Fruit fly (Drosophila melanogaster) whole organism, embryonic: ENCODE data around the gene Pink1.

Source experiments
- BEAF-32 ChIP-seq: fragments of 200-800 bp; sonication (Bioruptor generic); optimal IDR thresholded peaks from 3 replicates; lab custom pipeline; 2017; ENCODE audit warnings: missing biosample characterization, missing genetic modification characterization, mild to moderate bottlenecking, moderate library complexity, missing genetic modification reagents
- C15 ChIP-seq: fragments of 200-800 bp; sonication (Bioruptor generic); IDR thresholded peaks from 3 replicates; pipeline ENCODE4 v1.3.6; 2022; ENCODE audit warnings: missing biosample characterization, missing genetic modification characterization
- CG10321 ChIP-seq: fragments of 200-800 bp; sonication (Bioruptor generic); IDR thresholded peaks from 2 replicates; pipeline ENCODE4 v1.3.6; 2022; ENCODE audit warnings: missing biosample characterization, missing genetic modification characterization
- CG11504 ChIP-seq: fragments of 200-800 bp; sonication (Bioruptor generic); optimal IDR thresholded peaks from 3 replicates; lab custom pipeline; 2019; ENCODE audit warnings: missing biosample characterization, mild to moderate bottlenecking, missing genetic modification characterization, moderate library complexity
- CG11560 ChIP-seq: fragments of 200-800 bp; sonication (Bioruptor generic); IDR thresholded peaks from 3 replicates; pipeline ENCODE4 v1.3.6; 2022; ENCODE audit warnings: missing biosample characterization, missing genetic modification characterization
- CG11696 ChIP-seq: fragments of 200-800 bp; sonication (Bioruptor generic); IDR thresholded peaks from 2 replicates; pipeline ENCODE4 v1.3.6; 2022; ENCODE audit warnings: missing biosample characterization, missing genetic modification characterization
- CG13287 ChIP-seq: fragments of 200-800 bp; sonication (Bioruptor generic); IDR thresholded peaks from 2 replicates; pipeline ENCODE4 v1.3.6; 2022; ENCODE audit warnings: missing biosample characterization, missing genetic modification characterization; ENCODE audit not compliant: partially characterized antibody
- CG14050 ChIP-seq: fragments of 200-800 bp; sonication (Bioruptor generic); IDR thresholded peaks from 3 replicates; pipeline ENCODE4 v1.3.6; 2022; ENCODE audit warnings: missing biosample characterization, missing genetic modification characterization
- CG16779 ChIP-seq: fragments of 200-800 bp; sonication (Bioruptor generic); IDR thresholded peaks from 2 replicates; pipeline ENCODE4 v1.3.6; 2022; ENCODE audit warnings: missing biosample characterization, missing genetic modification characterization
- CG17361 ChIP-seq: fragments of 200-800 bp; sonication (Bioruptor generic); IDR thresholded peaks from 3 replicates; pipeline ENCODE4 v1.3.6; 2022; ENCODE audit warnings: missing biosample characterization, missing genetic modification characterization
- CG18619 ChIP-seq: fragments of 200-800 bp; sonication (Bioruptor generic); optimal IDR thresholded peaks from 3 replicates; lab custom pipeline; 2017; ENCODE audit warnings: missing biosample characterization, mild to moderate bottlenecking, missing genetic modification characterization
- CG18764 ChIP-seq: fragments of 200-800 bp; sonication (Bioruptor generic); optimal IDR thresholded peaks from 3 replicates; lab custom pipeline; 2016; ENCODE audit warnings: missing biosample characterization, missing genetic modification characterization
- CG31388 ChIP-seq: fragments of 200-800 bp; sonication (Bioruptor generic); optimal IDR thresholded peaks from 2 replicates; lab custom pipeline; 2016; ENCODE audit warnings: missing biosample characterization, missing genetic modification characterization
- CG33557 ChIP-seq: fragments of 200-800 bp; sonication (Bioruptor generic); optimal IDR thresholded peaks from 2 replicates; lab custom pipeline; 2019; ENCODE audit warnings: missing biosample characterization, mild to moderate bottlenecking, missing genetic modification characterization, moderate library complexity
- CG7357 ChIP-seq: fragments of 200-800 bp; sonication (Bioruptor generic); IDR thresholded peaks from 3 replicates; pipeline ENCODE4 v1.3.6; 2022; ENCODE audit warnings: missing biosample characterization, missing genetic modification characterization
- CG7963 ChIP-seq: fragments of 200-800 bp; sonication (Bioruptor generic); IDR thresholded peaks from 3 replicates; pipeline ENCODE4 v1.3.6; 2022; ENCODE audit warnings: missing biosample characterization, missing genetic modification characterization; ENCODE audit not compliant: partially characterized antibody
- CG9876 ChIP-seq: fragments of 200-800 bp; sonication (Bioruptor generic); optimal IDR thresholded peaks from 2 replicates; lab custom pipeline; 2016; ENCODE audit warnings: missing biosample characterization, missing genetic modification characterization
- D ChIP-seq, 2 experiments: fragments of 200-800 bp in 1 of 2; fragments of >200 bp in 1 of 2; sonication (Bioruptor generic) in 1 of 2; optimal IDR thresholded peaks; 2 replicates in 1 of 2; 3 replicates in 1 of 2; lab custom pipeline; 2017; ENCODE audit warnings: mild to moderate bottlenecking in 1 of 2, missing biosample characterization in 1 of 2, missing genetic modification characterization in 1 of 2, missing genetic modification reagents in 1 of 2
- E2f2 ChIP-seq: fragments of 200-800 bp; sonication (Bioruptor generic); IDR thresholded peaks from 2 replicates; pipeline ENCODE4 v1.3.6; 2022; ENCODE audit warnings: missing biosample characterization, missing genetic modification characterization
- Elba2 ChIP-seq: fragments of 200-800 bp; sonication (Bioruptor generic); optimal IDR thresholded peaks from 3 replicates; lab custom pipeline; 2016; ENCODE audit warnings: missing biosample characterization, missing genetic modification characterization
- Hmr ChIP-seq: fragments of 200-800 bp; sonication (Bioruptor generic); optimal IDR thresholded peaks from 3 replicates; lab custom pipeline; 2017; ENCODE audit warnings: mild to moderate bottlenecking, missing biosample characterization, missing genetic modification reagents, missing genetic modification characterization
- Hr3 ChIP-seq: fragments of 200-800 bp; sonication (Bioruptor generic); optimal IDR thresholded peaks from 3 replicates; lab custom pipeline; 2016; ENCODE audit warnings: missing biosample characterization, missing genetic modification characterization
- Lim3 ChIP-seq: fragments of 200-800 bp; sonication (Bioruptor generic); IDR thresholded peaks from 2 replicates; pipeline ENCODE4 v1.3.6; 2022; ENCODE audit warnings: missing biosample characterization, missing genetic modification characterization
- MESR4 ChIP-seq: fragments of 200-800 bp; sonication (Bioruptor generic); optimal IDR thresholded peaks from 2 replicates; lab custom pipeline; 2018; ENCODE audit warnings: missing biosample characterization, mild to moderate bottlenecking, missing genetic modification characterization, moderate library complexity
- Mad ChIP-seq: fragments of 200-800 bp; sonication (Bioruptor generic); optimal IDR thresholded peaks from 2 replicates; lab custom pipeline; 2016; ENCODE audit warnings: missing biosample characterization, missing genetic modification characterization
- Med ChIP-seq: fragments of 200-800 bp; sonication (Bioruptor generic); peaks from one replicate; lab custom pipeline; 2016; ENCODE audit warnings: missing biosample characterization, missing genetic modification characterization, mild to moderate bottlenecking, inconsistent platforms, moderate library complexity
- Myb ChIP-seq: fragments of 200-800 bp; sonication (Bioruptor generic); optimal IDR thresholded peaks from 2 replicates; lab custom pipeline; 2016; ENCODE audit warnings: missing biosample characterization, missing genetic modification characterization
- Pdp1 ChIP-seq, 2 experiments: fragments of 200-800 bp; sonication (Bioruptor generic); optimal IDR thresholded peaks; 3 replicates each; lab custom pipeline; 2016; ENCODE audit warnings: missing biosample characterization in 2 of 2, missing genetic modification characterization in 2 of 2, mild to moderate bottlenecking in 1 of 2, moderate library complexity in 1 of 2
- Ptx1 ChIP-seq: fragments of 200-800 bp; sonication (Bioruptor generic); IDR thresholded peaks from 2 replicates; pipeline ENCODE4 v1.3.6; 2022; ENCODE audit warnings: missing biosample characterization, missing genetic modification characterization
- Six4 ChIP-seq: fragments of 200-800 bp; sonication (Bioruptor generic); optimal IDR thresholded peaks from 2 replicates; lab custom pipeline; 2016; ENCODE audit warnings: missing biosample characterization, missing genetic modification characterization
- Taf1 ChIP-seq: fragments of 200-800 bp; sonication (Bioruptor generic); IDR thresholded peaks from 2 replicates; pipeline ENCODE4 v1.3.6; 2022; ENCODE audit warnings: missing biosample characterization, missing genetic modification characterization
- cato ChIP-seq: fragments of 200-800 bp; sonication (Bioruptor generic); optimal IDR thresholded peaks from 2 replicates; lab custom pipeline; 2016; ENCODE audit warnings: missing biosample characterization, missing genetic modification characterization, borderline replicate concordance
- gce ChIP-seq: fragments of 200-800 bp; sonication (Bioruptor generic); IDR thresholded peaks from 3 replicates; pipeline ENCODE4 v1.3.6; 2022; ENCODE audit warnings: missing biosample characterization, missing genetic modification characterization
- gfzf ChIP-seq: fragments of 200-800 bp; sonication (Bioruptor generic); optimal IDR thresholded peaks from 2 replicates; lab custom pipeline; 2016; ENCODE audit warnings: missing biosample characterization, mild to moderate bottlenecking, missing genetic modification characterization, moderate library complexity
- gsb-n ChIP-seq: fragments of 200-800 bp; sonication (Bioruptor generic); optimal IDR thresholded peaks from 3 replicates; lab custom pipeline; 2018; ENCODE audit warnings: missing biosample characterization, mild to moderate bottlenecking, missing genetic modification characterization
- ham ChIP-seq: fragments of 200-800 bp; sonication (Bioruptor generic); IDR thresholded peaks from 2 replicates; pipeline ENCODE4 v1.3.6; 2022; ENCODE audit warnings: missing biosample characterization, missing genetic modification characterization
- hkb ChIP-seq, 2 experiments: fragments of 200-800 bp in 1 of 2; fragments of >200 bp in 1 of 2; sonication (Bioruptor generic) in 1 of 2; IDR thresholded peaks in 1 of 2; optimal IDR thresholded peaks in 1 of 2; 2 replicates each; pipeline versions ENCODE4 v1.3.6 to Lab custom; 2017 to 2022; ENCODE audit warnings: missing biosample characterization in 1 of 2, missing genetic modification characterization in 1 of 2
- insv ChIP-seq, 2 experiments: fragments of 200-800 bp; sonication (Bioruptor generic); optimal IDR thresholded peaks; 3 replicates each; lab custom pipeline; 2016 to 2018; ENCODE audit warnings: missing biosample characterization in 2 of 2, missing genetic modification characterization in 2 of 2
- klu ChIP-seq: fragments of 200-800 bp; sonication (Bioruptor generic); IDR thresholded peaks from 2 replicates; pipeline ENCODE4 v1.3.6; 2022; ENCODE audit warnings: missing biosample characterization, missing genetic modification characterization
- lilli ChIP-seq: fragments of 200-800 bp; sonication (Bioruptor generic); optimal IDR thresholded peaks from 3 replicates; lab custom pipeline; 2016; ENCODE audit warnings: missing biosample characterization, missing genetic modification characterization
- nom ChIP-seq: fragments of 200-800 bp; sonication (Bioruptor generic); optimal IDR thresholded peaks from 2 replicates; lab custom pipeline; 2017; ENCODE audit warnings: missing biosample characterization, missing genetic modification characterization, mild to moderate bottlenecking, moderate library complexity, missing genetic modification reagents
- phol ChIP-seq: fragments of 200-800 bp; sonication (Bioruptor generic); optimal IDR thresholded peaks from 3 replicates; lab custom pipeline; 2018; ENCODE audit warnings: missing biosample characterization, mild to moderate bottlenecking, missing genetic modification characterization, moderate library complexity
- pnt ChIP-seq: fragments of 200-800 bp; sonication (Bioruptor generic); optimal IDR thresholded peaks from 3 replicates; lab custom pipeline; 2016; ENCODE audit warnings: missing biosample characterization, missing genetic modification characterization
- pzg ChIP-seq: fragments of 200-800 bp; sonication (Bioruptor generic); optimal IDR thresholded peaks from 3 replicates; lab custom pipeline; 2018; ENCODE audit warnings: missing biosample characterization, mild to moderate bottlenecking, missing genetic modification characterization, moderate library complexity
- rib ChIP-seq: fragments of 200-800 bp; sonication (Bioruptor generic); IDR thresholded peaks from 2 replicates; pipeline ENCODE4 v1.3.6; 2022; ENCODE audit warnings: missing biosample characterization, missing genetic modification characterization
- salm ChIP-seq: fragments of 200-800 bp; sonication (Bioruptor generic); optimal IDR thresholded peaks from 2 replicates; lab custom pipeline; 2018; ENCODE audit warnings: missing biosample characterization, mild to moderate bottlenecking, missing genetic modification characterization
- twi ChIP-seq: fragments of 200-800 bp; optimal IDR thresholded peaks from 2 replicates; lab custom pipeline; 2019; ENCODE audit warnings: missing biosample characterization, mild to moderate bottlenecking, missing genetic modification characterization, moderate library complexity
- usp ChIP-seq: fragments of >200 bp; optimal IDR thresholded peaks from 2 replicates; lab custom pipeline; 2017; ENCODE audit warnings: missing biosample characterization, missing genetic modification characterization

The Pink1 gene

DNA sequence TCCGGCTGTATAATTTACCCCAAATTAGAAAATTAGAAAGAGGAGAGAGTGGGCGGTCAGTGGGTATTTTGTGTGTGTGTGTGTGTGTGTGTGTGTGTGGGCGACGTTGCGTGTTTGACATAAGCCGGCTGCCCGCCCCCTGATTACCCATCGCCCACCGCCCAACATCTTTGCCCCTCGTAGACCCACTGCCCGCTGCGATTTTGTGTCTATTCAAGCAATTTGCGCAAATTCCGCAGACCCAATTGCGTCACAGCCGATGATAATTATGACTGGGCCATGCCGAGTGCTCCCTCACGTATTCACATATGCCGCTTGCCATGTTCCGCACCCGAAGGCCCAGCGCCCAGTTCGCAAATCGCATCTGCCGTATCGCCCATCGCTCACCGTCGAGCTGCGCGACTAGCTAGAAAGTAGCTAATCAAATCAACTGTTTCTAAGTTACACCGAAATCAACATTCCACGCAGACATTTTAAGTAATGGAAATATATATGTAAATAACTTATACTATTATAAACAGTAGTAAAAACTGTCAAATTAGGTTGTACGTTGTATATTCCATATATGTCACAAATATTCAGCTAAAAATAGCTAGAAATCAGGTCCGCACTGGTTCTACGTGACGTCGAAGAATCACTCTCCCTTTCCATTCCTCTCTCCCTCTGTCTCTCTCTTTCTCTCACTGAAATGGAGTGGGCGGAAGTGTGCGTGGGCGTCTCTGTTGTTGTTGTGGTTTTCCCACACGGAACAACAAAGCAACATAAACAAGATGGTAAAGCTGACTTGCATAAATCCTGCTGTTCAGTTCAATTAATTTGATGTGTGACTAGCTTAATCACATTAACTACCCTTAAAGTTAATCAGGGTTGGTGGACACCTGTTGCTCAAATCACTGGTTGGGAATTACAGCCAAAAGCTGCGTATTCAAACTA, 26.7 kb upstream of the Pink1 start (continued):
- TF ChIP-seq insv (GFP tag; optimal IDR thresholded peaks at IDR 0.05; lab: Kevin White, UChicago) (no peak), Taf1 (GFP tag; lab: Robert Waterston, UW) (no peak), E2f2 (GFP tag; lab: Robert Waterston, UW) (peak; percentile 25; the same call in 1 of the 2 replicates), Med (GFP tag; lab: Kevin White, UChicago) (peak; percentile 21), CG16779 (GFP tag; lab: Robert Waterston, UW) (no peak), usp (GFP tag; lab: Kevin White, UChicago) (no peak), CG11696 (GFP tag; lab: Robert Waterston, UW) (no peak), Six4 (GFP tag; lab: Kevin White, UChicago) (no peak), twi (peak; percentile 24), CG31388 (GFP tag; lab: Kevin White, UChicago) (no peak), nom (peak; percentile 63), CG9876 (GFP tag; lab: Kevin White, UChicago) (no peak), cato (no peak), MESR4 (no peak), C15 (GFP tag; lab: Robert Waterston, UW) (no peak), CG18764 (GFP tag; lab: Kevin White, UChicago) (no peak), CG7357 (GFP tag; lab: Robert Waterston, UW) (no peak), CG11504 (tag; lab: Kevin White, UChicago) (peak; percentile 61), D (optimal IDR thresholded peaks at IDR 0.05; lab: Kevin White, UChicago) (no peak), D (GFP tag; optimal IDR thresholded peaks at IDR 0.05; lab: Kevin White, UChicago) (no peak), CG18619 (GFP tag; lab: Kevin White, UChicago) (peak; percentile 3), rib (GFP tag; lab: Robert Waterston, UW) (peak; percentile 54; the same call in 1 of the 2 replicates), gce (GFP tag; lab: Robert Waterston, UW) (0 out of 3 replicates have a peak, but pooled peaks have one; percentile 13), gsb-n (no peak), gfzf (no peak), Ptx1 (no peak), BEAF-32 (GFP tag; lab: Kevin White, UChicago) (peak; percentile 11), Hmr (peak; percentile 69), CG11560 (tag; lab: Robert Waterston, UW) (no peak), CG10321 (GFP tag; lab: Robert Waterston, UW) (no peak), klu (GFP tag; lab: Robert Waterston, UW) (peak; percentile 45), CG17361 (GFP tag; lab: Robert Waterston, UW) (no peak), Hr3 (GFP tag; lab: Kevin White, UChicago) (peak; percentile 10), Pdp1 (GFP tag; optimal IDR thresholded peaks at IDR 0.05; lab: Kevin White, UChicago) (peak in 1 of 2 experiments; percentile 82), CG33557 (peak; percentile 10), pnt (GFP tag; lab: Kevin White, UChicago) (no peak), Lim3 (GFP tag; lab: Robert Waterston, UW) (no peak), CG14050 (GFP tag; lab: Robert Waterston, UW) (no peak), pzg (GFP tag; lab: Kevin White, UChicago) (no peak), ham (GFP tag; lab: Robert Waterston, UW) (no peak), Mad (GFP tag; lab: Kevin White, UChicago) (no peak), hkb (optimal IDR thresholded peaks at IDR 0.05; lab: Kevin White, UChicago) (no peak), hkb (GFP tag; IDR thresholded peaks at IDR 0.05; lab: Robert Waterston, UW) (peak; percentile 64), phol (peak; percentile 42), CG7963 (GFP tag; lab: Robert Waterston, UW) (no peak), CG13287 (GFP tag; lab: Robert Waterston, UW) (peak; percentile 48), Elba2 (no peak), Myb (GFP tag; lab: Kevin White, UChicago) (no peak), salm (tag; lab: Kevin White, UChicago) (no peak), lilli (GFP tag; lab: Kevin White, UChicago) (peak; percentile 45)
